Worm (Caenorhabditis elegans): ENCODE measurements around the gene T05G5.5.

The T05G5.5 gene

DNA sequence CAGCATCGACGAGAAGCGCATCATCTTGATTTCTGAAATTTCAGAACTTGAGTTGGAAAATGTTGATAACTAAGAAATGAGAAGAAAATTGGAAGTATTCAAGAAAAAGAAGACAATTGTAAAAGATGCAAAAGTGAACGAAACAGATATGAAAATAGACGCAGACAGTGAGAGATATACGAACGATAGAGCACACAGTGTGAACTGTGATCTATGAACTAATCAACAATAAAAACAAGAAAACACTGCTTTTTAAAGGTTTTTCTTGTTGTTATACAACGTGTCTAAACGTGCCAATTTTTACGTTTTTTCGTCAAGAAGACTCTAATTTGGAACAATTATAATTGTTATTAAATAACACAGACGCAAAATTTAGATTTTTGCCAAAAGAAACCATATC lies 1.6 kb upstream of the T05G5.5 start, which contains the start of gene ech-6 (continued):
- 0 out of 2 replicates have a peak, but pooled peaks have one; percentile 29 for TF ChIP-seq lin-1 (GFP tag; IDR thresholded peaks at IDR 0.05)

DNA sequence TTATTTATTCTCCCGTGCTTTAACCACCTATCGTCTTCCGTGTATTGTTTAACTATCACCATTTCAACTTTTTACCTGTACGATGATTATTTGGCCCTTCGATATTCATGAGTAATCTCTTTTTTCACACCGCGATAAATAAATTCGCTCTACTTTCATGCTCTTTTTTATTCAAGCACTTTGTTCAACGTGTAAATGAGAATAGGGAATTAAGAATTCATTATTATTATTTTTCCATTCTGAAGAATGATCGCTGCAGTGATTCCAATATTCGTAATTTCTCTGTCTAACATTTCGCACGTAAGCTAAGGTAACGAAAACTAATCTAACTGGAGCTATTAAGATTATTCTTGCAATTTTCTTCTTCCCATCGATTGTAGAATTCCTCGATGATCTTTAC lies 2.5 kb downstream of the T05G5.5 start, which contains the start of gene T05G5.4:
T05G5.4 (plus strand) TSS at position 241 of the 400 bp plus-strand sequence.
- TF ChIP-seq aly-2 (tag; optimal IDR thresholded peaks at IDR 0.05) (peak; percentile 21), fkh-10 (GFP tag; optimal IDR thresholded peaks at IDR 0.05) (no peak), Y75B8A.6 (GFP tag; IDR thresholded peaks at IDR 0.05) (no peak), unc-130 (GFP tag; optimal IDR thresholded peaks at IDR 0.05) (peak; percentile 36), arid-1 (GFP tag; conservative IDR thresholded peaks at IDR 0.05) (0 out of 2 replicates have a peak, but pooled peaks have one; percentile 11), ctbp-1 (GFP tag; IDR thresholded peaks at IDR 0.05) (0 out of 2 replicates have a peak, but pooled peaks have one; percentile 12), lim-7 (GFP tag; IDR thresholded peaks at IDR 0.05) (0 out of 2 replicates have a peak, but pooled peaks have one; percentile 17), lin-38 (GFP tag; IDR thresholded peaks at IDR 0.05) (peak; percentile 29)

DNA sequence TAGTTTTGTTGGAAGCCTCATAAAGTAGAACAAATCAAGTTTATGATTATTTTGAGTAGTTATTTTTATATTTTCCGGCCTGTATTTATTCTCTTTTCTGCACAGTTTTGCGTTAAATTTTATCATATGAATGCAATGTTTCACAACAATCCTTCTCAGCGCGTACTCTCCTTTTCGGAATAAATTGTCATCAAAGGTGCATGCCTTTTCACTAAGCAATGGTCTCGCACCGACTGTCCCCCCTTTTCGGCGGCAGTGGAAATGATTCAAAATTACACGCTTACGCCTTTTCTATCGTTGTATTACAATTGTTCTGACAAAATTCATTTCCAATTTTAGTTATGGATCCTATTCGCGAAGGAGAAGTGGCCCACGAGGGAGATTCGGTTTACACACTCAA lies 4.1 kb downstream of the T05G5.5 start, which contains the start of the genes iff-1 and cdk-1:
iff-1 (minus strand) TSS at position 61 of the 400 bp plus-strand sequence.
cdk-1 (plus strand) TSS at position 340 of the 400 bp plus-strand sequence.
- TF ChIP-seq lsy-2 (tag; optimal IDR thresholded peaks at IDR 0.05) (peak in 1 of 2 experiments; percentile 68), egl-43 (GFP tag; IDR thresholded peaks at IDR 0.05) (no peak), mes-2 (tag; optimal IDR thresholded peaks at IDR 0.05; ENCODE audit: poor library complexity, severe bottlenecking) (peak; percentile 60), pha-4 (GFP tag; IDR thresholded peaks at IDR 0.05) (no peak), pha-4 (tag; optimal IDR thresholded peaks at IDR 0.05) (peak; percentile 12), nhr-111 (GFP tag; optimal IDR thresholded peaks at IDR 0.05) (no peak), nhr-237 (tag; optimal IDR thresholded peaks at IDR 0.05) (no peak), hmg-1.1 (GFP tag; IDR thresholded peaks at IDR 0.05) (peak; percentile 45; the same call in 1 of the 2 replicates), snpc-1.2 (GFP tag; IDR thresholded peaks at IDR 0.05) (0 out of 2 replicates have a peak, but pooled peaks have one; percentile 19), aha-1 (tag) (peak; percentile 92), dpl-1 (GFP tag; optimal IDR thresholded peaks at IDR 0.05) (peak; percentile 82)

DNA sequence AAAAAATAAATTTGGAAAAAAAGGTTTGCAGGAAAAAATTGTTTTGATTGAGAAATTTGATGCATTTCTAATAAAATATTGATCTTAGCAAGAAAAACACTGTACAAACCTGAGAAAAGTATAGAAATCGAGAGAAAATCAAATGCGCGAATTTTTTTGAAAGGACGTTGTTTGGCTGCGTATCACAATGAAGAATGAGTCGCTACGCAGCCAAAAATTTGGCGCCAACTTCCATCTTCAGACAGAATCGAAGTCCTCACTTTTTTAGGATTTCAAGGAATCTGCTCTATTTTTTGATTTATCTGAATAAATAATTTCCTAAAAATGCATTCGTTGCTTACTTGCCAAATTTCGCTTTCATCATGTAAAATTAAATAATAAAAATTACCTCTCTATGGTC lies 4.6 kb downstream of the T05G5.5 start:
- TF ChIP-seq unc-130 (GFP tag; optimal IDR thresholded peaks at IDR 0.05) = peak; percentile 71
- TF ChIP-seq Y48G9A.11 (GFP tag; IDR thresholded peaks at IDR 0.05) = 0 out of 2 replicates have a peak, but pooled peaks have one; percentile 34
- TF ChIP-seq attf-4 (tag; optimal IDR thresholded peaks at IDR 0.05) = no peak
- peak; percentile 62 for TF ChIP-seq lin-38 (GFP tag; IDR thresholded peaks at IDR 0.05)
- TF ChIP-seq F49E8.2 (tag; optimal IDR thresholded peaks at IDR 0.05; ENCODE audit: borderline replicate concordance) = peak; percentile 35

DNA sequence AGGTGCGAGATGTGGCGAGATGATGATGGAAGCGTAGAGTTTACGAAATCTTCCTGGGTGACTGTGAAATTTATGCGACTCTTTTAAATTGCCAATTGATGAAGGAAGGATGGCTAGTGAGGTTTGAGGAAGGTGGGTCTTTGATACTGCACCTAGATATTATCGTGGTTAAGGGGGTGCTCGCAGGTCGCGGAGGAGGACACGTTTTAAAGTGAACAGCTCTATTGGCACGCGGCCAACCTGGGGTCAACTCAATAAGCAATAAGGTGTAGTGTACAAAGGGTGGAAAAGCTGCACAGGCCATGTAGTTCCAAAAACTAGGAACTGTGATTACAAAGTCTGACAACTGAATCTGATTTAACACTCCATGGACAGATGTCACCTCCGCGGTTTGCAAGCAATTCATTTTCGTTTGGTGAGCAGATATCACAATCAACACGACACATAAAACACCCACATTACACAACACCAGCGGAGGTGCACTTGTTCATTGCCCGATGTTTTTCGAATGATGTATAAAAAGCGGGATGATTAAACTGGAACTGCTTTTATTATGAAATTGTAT lies 5.8 kb downstream of the T05G5.5 start:
- TF ChIP-seq T26A8.4 (GFP tag; IDR thresholded peaks at IDR 0.05) = no peak
- no peak for TF ChIP-seq hif-1 (tag; optimal IDR thresholded peaks at IDR 0.05)
- peak; percentile 49 for TF ChIP-seq lin-38 (GFP tag; IDR thresholded peaks at IDR 0.05)
- TF ChIP-seq T20F7.1 (GFP tag; optimal IDR thresholded peaks at IDR 0.05) = no peak
- TF ChIP-seq pqm-1 (tag; optimal IDR thresholded peaks at IDR 0.05) = no peak
- TF ChIP-seq madf-5 (GFP tag; IDR thresholded peaks at IDR 0.05) = 0 out of 4 replicates have a peak, but pooled peaks of 1 of the 2 experiments have one; percentile 28
- no peak for TF ChIP-seq egl-27 (tag; optimal IDR thresholded peaks at IDR 0.05)
- TF ChIP-seq jun-1 (tag; optimal IDR thresholded peaks at IDR 0.05) = no peak
- TF ChIP-seq F49E8.2 (tag; optimal IDR thresholded peaks at IDR 0.05; ENCODE audit: borderline replicate concordance) = peak; percentile 40
- no peak for TF ChIP-seq dpl-1 (GFP tag; optimal IDR thresholded peaks at IDR 0.05)
- peak; percentile 38; the same call in 1 of the 2 replicates for TF ChIP-seq lin-1 (GFP tag; IDR thresholded peaks at IDR 0.05)
- peak in 1 of 2 experiments; percentile 65 for TF ChIP-seq unc-62 (GFP tag; optimal IDR thresholded peaks at IDR 0.05 in 1 of 2)
- TF ChIP-seq unc-62 (tag; optimal IDR thresholded peaks at IDR 0.05) = no peak

Measured in whole organism, L4 larva.